Fruit fly (Drosophila melanogaster) whole organism, wandering third instar larva: ENCODE results near the gene CG1146.

ENCODE experiments used
- Abd-B ChIP-seq: fragments of >200 bp; optimal IDR thresholded peaks from 2 replicates; lab custom pipeline; 2017; ENCODE audit warnings: missing biosample characterization, missing genetic modification characterization
- CG32264 ChIP-seq: fragments of 200-800 bp; sonication (Bioruptor generic); optimal IDR thresholded peaks from 2 replicates; lab custom pipeline; 2016; ENCODE audit warnings: missing biosample characterization, missing genetic modification characterization
- CG9705 ChIP-seq: fragments of 200-800 bp; sonication (Bioruptor generic); optimal IDR thresholded peaks from 2 replicates; lab custom pipeline; 2018; ENCODE audit warnings: missing biosample characterization, mild to moderate bottlenecking, missing genetic modification characterization
- CrebA ChIP-seq: fragments of 200-800 bp; sonication (Bioruptor generic); optimal IDR thresholded peaks from 2 replicates; lab custom pipeline; 2016; ENCODE audit warnings: missing biosample characterization, mild to moderate bottlenecking, missing genetic modification characterization, borderline replicate concordance
- Dfd ChIP-seq: fragments of >200 bp; optimal IDR thresholded peaks from 2 replicates; lab custom pipeline; 2017; ENCODE audit warnings: missing biosample characterization, missing genetic modification characterization
- Dif ChIP-seq: fragments of 200-275, 200-300 bp; sonication (Bioruptor generic); optimal IDR thresholded peaks from 2 replicates; lab custom pipeline; 2018; ENCODE audit warnings: missing biosample characterization, missing genetic modification characterization; ENCODE audit not compliant: partially characterized antibody
- GATAd ChIP-seq: sonication (Bioruptor generic); optimal IDR thresholded peaks from 2 replicates; lab custom pipeline; 2016; ENCODE audit warnings: missing biosample characterization, missing genetic modification characterization
- HLH106 ChIP-seq: fragments of 200-800 bp; optimal IDR thresholded peaks from 3 replicates; lab custom pipeline; 2019; ENCODE audit warnings: missing biosample characterization, mild to moderate bottlenecking, missing genetic modification characterization, moderate library complexity
- Hnf4 ChIP-seq: fragments of 200-800 bp; sonication (Bioruptor generic); optimal IDR thresholded peaks from 2 replicates; lab custom pipeline; 2016; ENCODE audit warnings: missing biosample characterization, mild to moderate bottlenecking, missing genetic modification characterization
- Hr78 ChIP-seq: fragments of >200 bp; optimal IDR thresholded peaks from 2 replicates; lab custom pipeline; 2017; ENCODE audit warnings: missing biosample characterization, missing genetic modification characterization
- Hr83 ChIP-seq: fragments of 200-300 bp; sonication (Bioruptor generic); optimal IDR thresholded peaks from 2 replicates; lab custom pipeline; 2016; ENCODE audit warnings: missing biosample characterization, mild to moderate bottlenecking, missing genetic modification characterization, moderate library complexity; ENCODE audit not compliant: poor library complexity, severe bottlenecking
- Jra ChIP-seq: sonication (Bioruptor generic); optimal IDR thresholded peaks from 2 replicates; lab custom pipeline; 2016; ENCODE audit warnings: missing biosample characterization, missing genetic modification characterization
- Mio ChIP-seq: sonication (Bioruptor generic); optimal IDR thresholded peaks from 2 replicates; lab custom pipeline; 2016; ENCODE audit warnings: missing biosample characterization, missing genetic modification characterization
- Myc ChIP-seq: fragments of >200 bp; optimal IDR thresholded peaks from 2 replicates; lab custom pipeline; 2017
- N ChIP-seq: fragments of >200 bp; optimal IDR thresholded peaks from 2 replicates; lab custom pipeline; 2018; ENCODE audit warnings: missing biosample characterization, missing external identifiers, missing genetic modification characterization
- OdsH ChIP-seq: fragments of 200-800 bp; sonication (Bioruptor generic); optimal IDR thresholded peaks from 2 replicates; lab custom pipeline; 2016; ENCODE audit warnings: missing biosample characterization, mild to moderate bottlenecking, missing genetic modification characterization
- Rel ChIP-seq, 2 experiments: fragments of 200-800 bp; sonication (Bioruptor generic) in 1 of 2; optimal IDR thresholded peaks; 2 replicates in 1 of 2; 3 replicates in 1 of 2; lab custom pipeline; 2016 to 2019; ENCODE audit warnings: mild to moderate bottlenecking in 2 of 2, missing biosample characterization in 2 of 2, missing genetic modification characterization in 2 of 2, moderate library complexity in 1 of 2
- Sp1 ChIP-seq: fragments of 200-800 bp; sonication (Bioruptor generic); optimal IDR thresholded peaks from 3 replicates; lab custom pipeline; 2019; ENCODE audit warnings: missing biosample characterization, mild to moderate bottlenecking, missing genetic modification characterization, moderate library complexity
- Vsx2 ChIP-seq: fragments of 200-300, 225-300 bp; sonication (Bioruptor generic); optimal IDR thresholded peaks from 2 replicates; lab custom pipeline; 2018; ENCODE audit warnings: missing biosample characterization, missing genetic modification characterization; ENCODE audit not compliant: partially characterized antibody
- br ChIP-seq: fragments of 200-800 bp; sonication (Bioruptor generic); optimal IDR thresholded peaks from 2 replicates; lab custom pipeline; 2016; ENCODE audit warnings: missing biosample characterization, missing genetic modification characterization
- brk ChIP-seq: fragments of 200-800 bp; sonication (Bioruptor generic); optimal IDR thresholded peaks from 2 replicates; lab custom pipeline; 2016; ENCODE audit warnings: missing biosample characterization, mild to moderate bottlenecking, missing genetic modification characterization
- dl ChIP-seq, 2 experiments: fragments of 175-275, 200-275 bp in 1 of 2; fragments of 200-275 bp in 1 of 2; sonication (Bioruptor generic); optimal IDR thresholded peaks; lab custom pipeline; 2018; ENCODE audit warnings: mild to moderate bottlenecking in 2 of 2, missing biosample characterization in 2 of 2, missing genetic modification characterization in 2 of 2, moderate library complexity in 2 of 2; ENCODE audit not compliant: partially characterized antibody in 2 of 2, insufficient read depth in 1 of 2
- dmrt93B ChIP-seq: fragments of 200-800 bp; sonication (Bioruptor generic); optimal IDR thresholded peaks from 2 replicates; lab custom pipeline; 2018; ENCODE audit warnings: missing biosample characterization, mild to moderate bottlenecking, missing genetic modification characterization
- dsf ChIP-seq: sonication (Bioruptor generic); optimal IDR thresholded peaks from 2 replicates; lab custom pipeline; 2016; ENCODE audit warnings: missing biosample characterization, missing genetic modification characterization, borderline replicate concordance
- ey ChIP-seq: fragments of 200-800 bp; sonication (Bioruptor generic); optimal IDR thresholded peaks from 2 replicates; lab custom pipeline; 2016; ENCODE audit warnings: missing biosample characterization, missing genetic modification characterization
- foxo ChIP-seq, 2 experiments: fragments of 200-800 bp; sonication (Bioruptor generic); optimal IDR thresholded peaks; 2 replicates in 1 of 2; 3 replicates in 1 of 2; lab custom pipeline; 2016 to 2017; ENCODE audit warnings: missing biosample characterization in 2 of 2, missing genetic modification characterization in 2 of 2
- fru ChIP-seq: fragments of 200-800 bp; sonication (Bioruptor generic); optimal IDR thresholded peaks from 3 replicates; lab custom pipeline; 2016; ENCODE audit warnings: missing biosample characterization, mild to moderate bottlenecking, missing genetic modification characterization
- h ChIP-seq: fragments of 200-800 bp; sonication (Bioruptor generic); optimal IDR thresholded peaks from 3 replicates; lab custom pipeline; 2016; ENCODE audit warnings: missing biosample characterization, mild to moderate bottlenecking, missing genetic modification characterization
- jim ChIP-seq: fragments of 175-275, 200-325 bp; sonication (Bioruptor generic); optimal IDR thresholded peaks from 2 replicates; lab custom pipeline; 2016; ENCODE audit warnings: missing biosample characterization, mild to moderate bottlenecking, missing genetic modification characterization
- lola ChIP-seq: fragments of >200 bp; optimal IDR thresholded peaks from 2 replicates; lab custom pipeline; 2017; ENCODE audit warnings: missing biosample characterization, missing genetic modification characterization
- pan ChIP-seq: fragments of >200 bp; optimal IDR thresholded peaks from 2 replicates; lab custom pipeline; 2017
- psq ChIP-seq: fragments of 200-800 bp; sonication (Bioruptor generic); optimal IDR thresholded peaks from 3 replicates; lab custom pipeline; 2017; ENCODE audit warnings: missing biosample characterization, mild to moderate bottlenecking, missing genetic modification characterization, moderate library complexity
- rgr ChIP-seq: fragments of 200-800 bp; sonication (Bioruptor generic); optimal IDR thresholded peaks from 3 replicates; lab custom pipeline; 2016; ENCODE audit warnings: missing biosample characterization, mild to moderate bottlenecking, missing genetic modification characterization
- sage ChIP-seq: fragments of 200-800 bp; sonication (Bioruptor generic); optimal IDR thresholded peaks from 2 replicates; lab custom pipeline; 2016; ENCODE audit warnings: missing biosample characterization, mild to moderate bottlenecking, missing genetic modification characterization
- sv ChIP-seq: fragments of 200-800 bp; sonication (Bioruptor generic); optimal IDR thresholded peaks from 3 replicates; lab custom pipeline; 2016; ENCODE audit warnings: missing biosample characterization, missing genetic modification characterization
- tai ChIP-seq: sonication (Bioruptor generic); optimal IDR thresholded peaks from 2 replicates; lab custom pipeline; 2016; ENCODE audit warnings: missing biosample characterization, missing genetic modification characterization
- usp ChIP-seq: fragments of >200 bp; optimal IDR thresholded peaks from 2 replicates; lab custom pipeline; 2017; ENCODE audit warnings: missing biosample characterization, missing genetic modification characterization
- woc ChIP-seq: sonication (Bioruptor generic); optimal IDR thresholded peaks from 2 replicates; lab custom pipeline; 2016; ENCODE audit warnings: missing biosample characterization, mild to moderate bottlenecking, missing genetic modification characterization

The CG1146 gene

DNA sequence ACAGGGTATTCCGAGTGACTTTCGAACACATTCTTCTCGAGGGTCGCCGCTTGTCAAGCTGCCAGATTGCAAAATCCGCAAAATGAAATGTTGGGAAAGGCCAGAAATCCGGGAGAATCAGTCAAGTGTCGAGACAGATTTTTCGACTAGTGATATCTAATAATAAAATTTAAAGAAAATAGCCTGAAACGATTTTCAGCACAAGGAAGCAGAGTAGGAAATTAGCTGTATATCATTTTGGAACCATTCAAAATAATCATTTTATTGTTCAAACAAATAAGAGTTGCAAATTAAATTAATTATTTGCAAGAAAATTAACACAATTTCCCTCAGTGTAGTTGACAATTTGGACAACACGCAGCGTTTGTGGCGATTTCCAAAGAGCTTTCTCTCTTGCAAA is 42.0 kb downstream of the CG1146 start:
- TF ChIP-seq Dif (GFP tag; lab: Kevin White, UChicago) (no peak), OdsH (no peak), ey (no peak), h (no peak), GATAd (GFP tag; lab: Kevin White, UChicago) (no peak), Mio (GFP tag; lab: Kevin White, UChicago) (no peak), br (no peak), pan (no peak), Rel (GFP tag; optimal IDR thresholded peaks at IDR 0.05; lab: Kevin White, UChicago) (no peak), Rel (tag; optimal IDR thresholded peaks at IDR 0.05; lab: Kevin White, UChicago) (no peak), Vsx2 (no peak), N (GFP tag; lab: Kevin White, UChicago) (no peak), sage (GFP tag; lab: Kevin White, UChicago) (no peak), dsf (GFP tag; lab: Kevin White, UChicago) (no peak), dl (GFP tag; optimal IDR thresholded peaks at IDR 0.05; lab: Kevin White, UChicago; ENCODE audit: insufficient read depth in 1 of 2, partially characterized antibody in 2 of 2) (no peak), rgr (GFP tag; lab: Kevin White, UChicago) (no peak), brk (GFP tag; lab: Kevin White, UChicago) (no peak), CG9705 (GFP tag; lab: Kevin White, UChicago) (no peak)

DNA sequence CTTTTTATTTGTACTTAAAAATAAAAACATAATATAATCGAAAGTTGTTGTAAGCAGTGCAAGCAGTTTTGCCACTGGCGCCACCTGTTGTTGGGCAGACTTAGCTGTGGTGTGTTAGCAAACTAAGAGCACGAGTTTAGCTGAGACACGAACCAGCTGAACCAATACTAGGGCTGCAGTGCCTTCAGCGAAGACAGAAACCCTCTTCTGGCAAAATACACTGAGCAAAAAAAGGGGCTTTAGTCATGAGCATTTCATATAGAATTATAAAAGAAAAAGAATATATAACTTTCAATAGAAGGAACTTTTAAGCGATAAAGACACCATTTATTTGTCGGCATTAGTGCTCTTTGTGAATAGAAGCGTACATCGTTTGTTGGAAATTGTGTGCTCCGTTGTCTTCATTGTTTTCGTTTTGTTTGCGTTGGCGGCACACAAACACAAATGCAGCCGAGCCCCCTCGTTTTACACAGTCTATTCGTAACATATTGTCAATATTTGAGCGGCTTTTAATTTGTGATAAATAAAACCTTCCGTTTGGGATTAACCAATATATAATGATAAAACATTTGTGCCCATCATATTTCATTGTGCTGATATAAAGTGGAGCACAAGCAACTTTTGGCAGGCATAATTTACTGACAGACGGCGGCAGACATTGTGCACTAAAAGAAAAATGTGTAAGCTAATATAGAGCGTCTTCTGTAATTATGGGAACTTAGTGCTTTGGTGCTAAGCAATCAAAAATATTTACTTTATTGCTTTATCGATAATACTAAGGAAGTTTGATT is 43.0 kb downstream of the CG1146 start:
- TF ChIP-seq CG32264 = no peak
- peak; percentile 34 for TF ChIP-seq sage (GFP tag; lab: Kevin White, UChicago)
- no peak for TF ChIP-seq usp (GFP tag; lab: Kevin White, UChicago)
- peak; percentile 42 for TF ChIP-seq fru
- TF ChIP-seq dsf (GFP tag; lab: Kevin White, UChicago) = no peak
- peak; percentile 78 for TF ChIP-seq Myc (lab: Kevin White, UChicago)
- peak; percentile 62 for TF ChIP-seq h
- no peak for TF ChIP-seq CrebA (GFP tag; lab: Kevin White, UChicago)
- TF ChIP-seq CG9705 (GFP tag; lab: Kevin White, UChicago) = no peak
- TF ChIP-seq sv (GFP tag; lab: Kevin White, UChicago) = peak; percentile 79
- TF ChIP-seq Vsx2 = no peak
- TF ChIP-seq Sp1 (GFP tag; lab: Kevin White, UChicago) = peak; percentile 29
- TF ChIP-seq OdsH = peak; percentile 51
- TF ChIP-seq ey = peak; percentile 57
- TF ChIP-seq Mio (GFP tag; lab: Kevin White, UChicago) = no peak
- peak; percentile 25 for TF ChIP-seq rgr (GFP tag; lab: Kevin White, UChicago)
- TF ChIP-seq Abd-B (GFP tag; lab: Kevin White, UChicago) = no peak
- TF ChIP-seq Jra = no peak
- TF ChIP-seq br = peak; percentile 55
- peak; percentile 32 for TF ChIP-seq Hr83 (GFP tag; lab: Kevin White, UChicago)
- TF ChIP-seq woc (GFP tag; lab: Kevin White, UChicago) = no peak
- peak; percentile 37 for TF ChIP-seq HLH106 (tag; lab: Kevin White, UChicago)
- TF ChIP-seq foxo (GFP tag; optimal IDR thresholded peaks at IDR 0.05; lab: Kevin White, UChicago) = peak in 1 of 2 experiments; percentile 54
- TF ChIP-seq Dif (GFP tag; lab: Kevin White, UChicago) = no peak
- TF ChIP-seq Hnf4 (GFP tag; lab: Kevin White, UChicago) = peak; percentile 41
- peak; percentile 4 for TF ChIP-seq Rel (GFP tag; optimal IDR thresholded peaks at IDR 0.05; lab: Kevin White, UChicago)
- no peak for TF ChIP-seq Rel (tag; optimal IDR thresholded peaks at IDR 0.05; lab: Kevin White, UChicago)
- no peak for TF ChIP-seq Hr78 (GFP tag; lab: Kevin White, UChicago)
- TF ChIP-seq psq (GFP tag; lab: Kevin White, UChicago) = peak; percentile 24
- TF ChIP-seq lola (GFP tag; lab: Kevin White, UChicago) = no peak
- no peak for TF ChIP-seq jim
- no peak for TF ChIP-seq tai (GFP tag; lab: Kevin White, UChicago)
- no peak for TF ChIP-seq pan
- TF ChIP-seq dmrt93B (GFP tag; lab: Kevin White, UChicago) = peak; percentile 25
- TF ChIP-seq dl (GFP tag; optimal IDR thresholded peaks at IDR 0.05; lab: Kevin White, UChicago; ENCODE audit: insufficient read depth in 1 of 2, partially characterized antibody in 2 of 2) = no peak
- no peak for TF ChIP-seq GATAd (GFP tag; lab: Kevin White, UChicago)
- peak; percentile 45 for TF ChIP-seq brk (GFP tag; lab: Kevin White, UChicago)
- TF ChIP-seq N (GFP tag; lab: Kevin White, UChicago) = peak; percentile 42
- TF ChIP-seq Dfd = no peak
